Worm (Caenorhabditis elegans) whole organism, early embryonic: ENCODE data around the gene eng-1.

ENCODE experiments used
- B0310.2 ChIP-seq: sonication (generic microtip); optimal IDR thresholded peaks from 2 replicates; lab custom pipeline; 2016; ENCODE audit warnings: mild to moderate bottlenecking, missing genetic modification characterization, missing compliant biosample characterization
- F13C5.2 ChIP-seq: sonication (generic microtip); optimal IDR thresholded peaks from 2 replicates; lab custom pipeline; 2017; ENCODE audit warnings: mild to moderate bottlenecking, missing genetic modification characterization, inconsistent platforms, missing compliant biosample characterization
- aly-1 ChIP-seq: sonication (generic microtip); optimal IDR thresholded peaks from 2 replicates; lab custom pipeline; 2016; ENCODE audit warnings: missing genetic modification characterization, missing compliant biosample characterization
- ama-1 ChIP-seq: fragments of 150-350 bp; optimal IDR thresholded peaks from 2 replicates; lab custom pipeline; 2014
- ceh-13 ChIP-seq: fragments of 200-800 bp; sonication (Bioruptor generic); optimal IDR thresholded peaks from 2 replicates; lab custom pipeline; 2018; ENCODE audit warnings: mild to moderate bottlenecking, missing genetic modification characterization, missing compliant biosample characterization
- ceh-36 ChIP-seq: sonication (generic microtip); optimal IDR thresholded peaks from 2 replicates; lab custom pipeline; 2016; ENCODE audit warnings: missing genetic modification characterization, inconsistent platforms, missing compliant biosample characterization
- ets-7 ChIP-seq: sonication (generic microtip); optimal IDR thresholded peaks from 2 replicates; lab custom pipeline; 2016; ENCODE audit warnings: missing genotype, missing genetic modification characterization, missing compliant biosample characterization
- flt-1 ChIP-seq: fragments of 200-800 bp; sonication (Bioruptor generic); IDR thresholded peaks from 2 replicates; pipeline ENCODE4 v1.3.6; 2022; ENCODE audit warnings: missing genetic modification characterization, missing compliant biosample characterization
- hmbx-1 ChIP-seq: sonication (generic microtip); optimal IDR thresholded peaks from 2 replicates; lab custom pipeline; 2016; ENCODE audit warnings: mild to moderate bottlenecking, missing genetic modification characterization, missing compliant biosample characterization
- hmg-4 ChIP-seq: fragments of 200-800 bp; sonication (Bioruptor generic); optimal IDR thresholded peaks from 2 replicates; lab custom pipeline; 2018; ENCODE audit warnings: mild to moderate bottlenecking, missing genetic modification characterization, missing compliant biosample characterization
- hnd-1 ChIP-seq: sonication (generic microtip); optimal IDR thresholded peaks from 2 replicates; lab custom pipeline; 2016; ENCODE audit warnings: missing genetic modification characterization, missing compliant biosample characterization
- pes-1 ChIP-seq: fragments of 200-800 bp; sonication (Bioruptor generic); IDR thresholded peaks from 2 replicates; pipeline ENCODE4 v1.3.6; 2022; ENCODE audit warnings: missing genetic modification reagents, missing genetic modification characterization, missing compliant biosample characterization
- scrt-1 ChIP-seq: fragments of 200-800 bp; sonication (Bioruptor generic); IDR thresholded peaks from 2 replicates; pipeline ENCODE4 v1.3.6; 2022; ENCODE audit warnings: missing genetic modification characterization, missing compliant biosample characterization
- sea-1 ChIP-seq: fragments of 200-800 bp; sonication (Bioruptor generic); conservative IDR thresholded peaks from 2 replicates; pipeline ENCODE4 v1.3.6; 2022; ENCODE audit warnings: missing genetic modification characterization, missing compliant biosample characterization
- tbx-11 ChIP-seq: fragments of 200-800 bp; sonication (Bioruptor generic); IDR thresholded peaks from 2 replicates; pipeline ENCODE4 v1.3.6; 2022; ENCODE audit warnings: missing genetic modification characterization, missing compliant biosample characterization
- tbx-37 ChIP-seq: fragments of 200-800 bp; sonication (Bioruptor generic); conservative IDR thresholded peaks from 2 replicates; pipeline ENCODE4 v1.3.6; 2022; ENCODE audit warnings: missing genetic modification reagents, missing genetic modification characterization, missing compliant biosample characterization
- tra-4 ChIP-seq: sonication (generic microtip); optimal IDR thresholded peaks from 2 replicates; lab custom pipeline; 2017; ENCODE audit warnings: missing genetic modification characterization, missing compliant biosample characterization

Gene eng-1

ce11 chrIII:5855637-5856179, 12.6 kb downstream of the eng-1 start, which contains the start of the genes cct-6 and alh-9:
Gene cct-6, minus strand, starts transcription at chrIII:5855687.
Gene alh-9, plus strand, starts transcription at chrIII:5856018.
- no peak for TF ChIP-seq tbx-11 (GFP tag; lab: Robert Waterston, UW)
- peak; percentile 3 for TF ChIP-seq hmg-4 (GFP tag; lab: Kevin White, UChicago)
- TF ChIP-seq scrt-1 (GFP tag; lab: Robert Waterston, UW), result no peak
- TF ChIP-seq pes-1, result no peak
- TF ChIP-seq F13C5.2 (tag; lab: Kevin White, UChicago), result peak; percentile 65
- TF ChIP-seq ets-7 (tag; lab: Kevin White, UChicago), result no peak

ce11 chrIII:5853240-5853639, 15.1 kb downstream of the eng-1 start, which contains the start of gene ddx-23:
Gene ddx-23, minus strand, starts transcription at chrIII:5853269.
- TF ChIP-seq F13C5.2 (tag; lab: Kevin White, UChicago) (no peak), ceh-13 (GFP tag; lab: Kevin White, UChicago) (no peak), ceh-36 (tag; lab: Kevin White, UChicago) (no peak), B0310.2 (no peak), scrt-1 (GFP tag; lab: Robert Waterston, UW) (no peak), sea-1 (GFP tag; lab: Robert Waterston, UW) (no peak), hmg-4 (GFP tag; lab: Kevin White, UChicago) (no peak), tra-4 (tag; lab: Kevin White, UChicago) (no peak), ama-1 (lab: Kevin White, UChicago) (no peak), tbx-11 (GFP tag; lab: Robert Waterston, UW) (no peak), hnd-1 (tag; lab: Kevin White, UChicago) (no peak), aly-1 (no peak), flt-1 (GFP tag; lab: Robert Waterston, UW) (no peak)

DNA sequence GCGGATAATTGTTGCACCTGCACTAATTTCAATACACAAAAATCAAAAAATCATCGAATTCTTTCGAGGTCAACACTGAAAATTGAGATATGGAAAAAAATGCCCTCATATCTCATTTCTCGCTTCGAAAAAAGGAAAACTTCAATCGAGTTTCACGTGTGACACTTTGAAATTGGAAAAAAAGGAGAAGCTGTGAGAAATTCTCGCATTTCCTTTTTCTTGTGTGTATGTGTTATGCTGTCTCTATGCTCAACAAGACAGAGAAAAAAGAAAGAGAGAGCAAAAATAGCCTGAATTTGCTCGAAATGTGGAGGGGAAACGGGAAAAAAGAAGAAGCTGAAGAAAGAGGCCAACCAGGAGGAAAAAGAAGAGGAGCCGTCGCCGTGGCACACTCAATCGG, 21.9 kb downstream of the eng-1 start:
- TF ChIP-seq pes-1 (no peak), aly-1 (no peak), hmbx-1 (tag; lab: Kevin White, UChicago) (no peak), ama-1 (lab: Kevin White, UChicago) (no peak), tbx-37 (GFP tag; lab: Robert Waterston, UW) (no peak), flt-1 (GFP tag; lab: Robert Waterston, UW) (no peak), F13C5.2 (tag; lab: Kevin White, UChicago) (no peak), hnd-1 (tag; lab: Kevin White, UChicago) (no peak), tbx-11 (GFP tag; lab: Robert Waterston, UW) (no peak), tra-4 (tag; lab: Kevin White, UChicago) (no peak)

- TF ChIP-seq flt-1 (GFP tag; lab: Robert Waterston, UW) (no peak), tra-4 (tag; lab: Kevin White, UChicago) (no peak), B0310.2 (no peak), ceh-36 (tag; lab: Kevin White, UChicago) (no peak), ceh-13 (GFP tag; lab: Kevin White, UChicago) (no peak), hmg-4 (GFP tag; lab: Kevin White, UChicago) (no peak)
Observed at ce11 chrIII:5845483-5845882, 22.8 kb downstream of the eng-1 start.

DNA sequence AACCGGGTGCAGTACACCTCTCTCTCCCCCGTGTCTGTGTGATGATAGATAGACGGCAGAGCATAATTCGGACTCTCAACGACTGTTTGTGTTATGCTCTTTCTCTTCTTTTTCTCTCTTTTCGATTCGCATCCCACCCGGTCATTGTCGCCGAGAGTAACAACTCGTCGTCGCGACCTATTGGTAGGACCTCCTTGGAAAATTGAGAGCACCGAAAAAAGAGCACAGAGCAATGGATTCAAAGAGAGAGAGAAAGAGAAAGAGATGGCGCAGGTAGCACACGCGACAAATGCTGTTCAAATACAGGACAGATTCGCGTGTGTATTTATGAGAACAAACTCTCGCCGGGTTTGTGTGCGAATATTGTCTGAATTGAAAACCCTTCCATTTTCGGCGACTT, 24.6 kb downstream of the eng-1 start:
- TF ChIP-seq hmg-4 (GFP tag; lab: Kevin White, UChicago), result peak; percentile 12
- TF ChIP-seq scrt-1 (GFP tag; lab: Robert Waterston, UW), result no peak
- no peak for TF ChIP-seq tbx-11 (GFP tag; lab: Robert Waterston, UW)
- no peak for TF ChIP-seq B0310.2
- no peak for TF ChIP-seq aly-1
- TF ChIP-seq F13C5.2 (tag; lab: Kevin White, UChicago), result no peak
- TF ChIP-seq tbx-37 (GFP tag; lab: Robert Waterston, UW), result no peak

ce11 chrIII:5842920-5843319, 25.4 kb downstream of the eng-1 start:
- TF ChIP-seq tbx-11 (GFP tag; lab: Robert Waterston, UW) (no peak), aly-1 (no peak), ceh-36 (tag; lab: Kevin White, UChicago) (no peak), scrt-1 (GFP tag; lab: Robert Waterston, UW) (no peak), sea-1 (GFP tag; lab: Robert Waterston, UW) (no peak), ets-7 (tag; lab: Kevin White, UChicago) (no peak), pes-1 (no peak), ceh-13 (GFP tag; lab: Kevin White, UChicago) (no peak), B0310.2 (no peak), flt-1 (GFP tag; lab: Robert Waterston, UW) (no peak), hmg-4 (GFP tag; lab: Kevin White, UChicago) (no peak), ama-1 (lab: Kevin White, UChicago) (no peak), hnd-1 (tag; lab: Kevin White, UChicago) (no peak), F13C5.2 (tag; lab: Kevin White, UChicago) (no peak), hmbx-1 (tag; lab: Kevin White, UChicago) (no peak), tra-4 (tag; lab: Kevin White, UChicago) (no peak), tbx-37 (GFP tag; lab: Robert Waterston, UW) (no peak)

ce11 chrIII:5841676-5842075, 26.6 kb downstream of the eng-1 start:
- no peak for TF ChIP-seq flt-1 (GFP tag; lab: Robert Waterston, UW)
- TF ChIP-seq ets-7 (tag; lab: Kevin White, UChicago), result no peak
- no peak for TF ChIP-seq hmbx-1 (tag; lab: Kevin White, UChicago)
- no peak for TF ChIP-seq scrt-1 (GFP tag; lab: Robert Waterston, UW)
- no peak for TF ChIP-seq aly-1
- TF ChIP-seq ama-1 (lab: Kevin White, UChicago), result no peak
- no peak for TF ChIP-seq sea-1 (GFP tag; lab: Robert Waterston, UW)
- no peak for TF ChIP-seq tbx-11 (GFP tag; lab: Robert Waterston, UW)
- no peak for TF ChIP-seq pes-1
- no peak for TF ChIP-seq hnd-1 (tag; lab: Kevin White, UChicago)
- TF ChIP-seq B0310.2, result no peak
- TF ChIP-seq ceh-36 (tag; lab: Kevin White, UChicago), result no peak
- TF ChIP-seq F13C5.2 (tag; lab: Kevin White, UChicago), result no peak
